Fruit fly (Drosophila melanogaster) whole organism, embryonic: ENCODE results near the gene alphaTub67C.

Experiments
- Atf6 ChIP-seq: fragments of 200-800 bp; sonication (Bioruptor generic); IDR thresholded peaks from 2 replicates; pipeline ENCODE4 v1.3.6; 2022; ENCODE audit warnings: missing biosample characterization, missing genetic modification characterization
- CG11093 ChIP-seq: fragments of 200-800 bp; sonication (Bioruptor generic); IDR thresholded peaks from 3 replicates; pipeline ENCODE4 v1.3.6; 2022; ENCODE audit warnings: missing biosample characterization, missing genetic modification characterization
- CG11696 ChIP-seq: fragments of 200-800 bp; sonication (Bioruptor generic); IDR thresholded peaks from 2 replicates; pipeline ENCODE4 v1.3.6; 2022; ENCODE audit warnings: missing biosample characterization, missing genetic modification characterization
- CG12104 ChIP-seq: fragments of 200-800 bp; sonication (Bioruptor generic); optimal IDR thresholded peaks from 3 replicates; lab custom pipeline; 2016; ENCODE audit warnings: missing biosample characterization, missing genetic modification characterization
- CG16779 ChIP-seq: fragments of 200-800 bp; sonication (Bioruptor generic); IDR thresholded peaks from 2 replicates; pipeline ENCODE4 v1.3.6; 2022; ENCODE audit warnings: missing biosample characterization, missing genetic modification characterization
- CG17385 ChIP-seq: fragments of 200-800 bp; sonication (Bioruptor generic); optimal IDR thresholded peaks from 3 replicates; lab custom pipeline; 2018; ENCODE audit warnings: missing biosample characterization, mild to moderate bottlenecking, missing genetic modification characterization
- CG31441 ChIP-seq: fragments of 200-800 bp; sonication (Bioruptor generic); IDR thresholded peaks from 2 replicates; pipeline ENCODE4 v1.3.6; 2022; ENCODE audit warnings: missing biosample characterization, missing genetic modification characterization
- CG3163 ChIP-seq: fragments of 200-800 bp; sonication (Bioruptor generic); optimal IDR thresholded peaks from 3 replicates; lab custom pipeline; 2016; ENCODE audit warnings: missing biosample characterization, missing genetic modification characterization
- CG34376 ChIP-seq: fragments of 200-800 bp; sonication (Bioruptor generic); optimal IDR thresholded peaks from 2 replicates; lab custom pipeline; 2018; ENCODE audit warnings: missing biosample characterization, mild to moderate bottlenecking, missing genetic modification characterization
- CG3847 ChIP-seq: fragments of 200-800 bp; sonication (Bioruptor generic); IDR thresholded peaks from 2 replicates; pipeline ENCODE4 v1.3.6; 2022; ENCODE audit warnings: missing biosample characterization, missing genetic modification characterization
- CG4282 ChIP-seq: fragments of 200-800 bp; sonication (Bioruptor generic); optimal IDR thresholded peaks from 2 replicates; lab custom pipeline; 2016; ENCODE audit warnings: missing biosample characterization, missing genetic modification characterization
- CG4424 ChIP-seq: fragments of 200-800 bp; sonication (Bioruptor generic); optimal IDR thresholded peaks from 3 replicates; lab custom pipeline; 2016; ENCODE audit warnings: missing biosample characterization, missing genetic modification characterization
- CG4707 ChIP-seq: fragments of 200-800 bp; sonication (Bioruptor generic); optimal IDR thresholded peaks from 2 replicates; lab custom pipeline; 2018; ENCODE audit warnings: missing biosample characterization, mild to moderate bottlenecking, missing genetic modification characterization, moderate library complexity
- CG6254 ChIP-seq: fragments of 200-800 bp; sonication (Bioruptor generic); optimal IDR thresholded peaks from 3 replicates; lab custom pipeline; 2017; ENCODE audit warnings: mild to moderate bottlenecking, missing biosample characterization, missing genetic modification reagents, missing genetic modification characterization
- CG7357 ChIP-seq: fragments of 200-800 bp; sonication (Bioruptor generic); IDR thresholded peaks from 3 replicates; pipeline ENCODE4 v1.3.6; 2022; ENCODE audit warnings: missing biosample characterization, missing genetic modification characterization
- CG7786 ChIP-seq: fragments of 200-800 bp; sonication (Bioruptor generic); optimal IDR thresholded peaks from 2 replicates; lab custom pipeline; 2016; ENCODE audit warnings: missing biosample characterization, missing genetic modification characterization
- CG8281 ChIP-seq: fragments of 200-800 bp; sonication (Bioruptor generic); optimal IDR thresholded peaks from 2 replicates; lab custom pipeline; 2018; ENCODE audit warnings: missing biosample characterization, mild to moderate bottlenecking, missing genetic modification characterization, moderate library complexity
- CG9876 ChIP-seq: fragments of 200-800 bp; sonication (Bioruptor generic); optimal IDR thresholded peaks from 2 replicates; lab custom pipeline; 2016; ENCODE audit warnings: missing biosample characterization, missing genetic modification characterization
- Camta ChIP-seq: fragments of 200-800 bp; sonication (Bioruptor generic); optimal IDR thresholded peaks from 2 replicates; lab custom pipeline; 2016; ENCODE audit warnings: missing biosample characterization, missing genetic modification characterization
- D19B ChIP-seq: fragments of 200-800 bp; sonication (Bioruptor generic); optimal IDR thresholded peaks from 2 replicates; lab custom pipeline; 2017; ENCODE audit warnings: missing biosample characterization, mild to moderate bottlenecking, missing genetic modification characterization
- Dad ChIP-seq: fragments of 200-800 bp; sonication (Bioruptor generic); optimal IDR thresholded peaks from 3 replicates; lab custom pipeline; 2016; ENCODE audit warnings: missing biosample characterization, missing genetic modification characterization
- Deaf1 ChIP-seq: fragments of 200-800 bp; optimal IDR thresholded peaks from 3 replicates; lab custom pipeline; 2019; ENCODE audit warnings: missing biosample characterization, mild to moderate bottlenecking, missing genetic modification characterization, moderate library complexity
- Dip3 ChIP-seq: fragments of 200-800 bp; sonication (Bioruptor generic); optimal IDR thresholded peaks from 3 replicates; lab custom pipeline; 2016; ENCODE audit warnings: missing biosample characterization, missing genetic modification characterization
- ERR ChIP-seq: fragments of 200-800 bp; sonication (Bioruptor generic); optimal IDR thresholded peaks from 2 replicates; lab custom pipeline; 2016; ENCODE audit warnings: missing biosample characterization, missing genetic modification characterization
- Ets65A ChIP-seq: fragments of 200-800 bp; sonication (Bioruptor generic); peaks from one replicate; lab custom pipeline; 2016; ENCODE audit warnings: missing biosample characterization, missing genetic modification characterization
- Ets97D ChIP-seq: fragments of 200-800 bp; sonication (Bioruptor generic); optimal IDR thresholded peaks from 3 replicates; lab custom pipeline; 2016; ENCODE audit warnings: missing biosample characterization, missing genetic modification characterization
- HLH3B ChIP-seq: fragments of 200-800 bp; sonication (Bioruptor generic); IDR thresholded peaks from 2 replicates; pipeline ENCODE4 v1.3.6; 2022; ENCODE audit warnings: missing biosample characterization, missing genetic modification characterization
- HLHmδ ChIP-seq: fragments of 200-800 bp; sonication (Bioruptor generic); optimal IDR thresholded peaks from 2 replicates; lab custom pipeline; 2018; ENCODE audit warnings: missing biosample characterization, mild to moderate bottlenecking, missing genetic modification characterization, moderate library complexity
- Nf-YB ChIP-seq: fragments of 200-800 bp; sonication (Bioruptor generic); optimal IDR thresholded peaks from 3 replicates; lab custom pipeline; 2019; ENCODE audit warnings: missing biosample characterization, mild to moderate bottlenecking, missing genetic modification characterization, moderate library complexity
- Oli ChIP-seq: fragments of 200-800 bp; sonication (Bioruptor generic); optimal IDR thresholded peaks from 2 replicates; lab custom pipeline; 2018; ENCODE audit warnings: missing biosample characterization, mild to moderate bottlenecking, missing genetic modification characterization, moderate library complexity
- Poxn ChIP-seq: fragments of 200-800 bp; sonication (Bioruptor generic); IDR thresholded peaks from 2 replicates; pipeline ENCODE4 v1.3.6; 2022; ENCODE audit warnings: missing biosample characterization, missing genetic modification characterization
- abd-A ChIP-seq: fragments of 200-800 bp; sonication (Bioruptor generic); optimal IDR thresholded peaks from 3 replicates; lab custom pipeline; 2019; ENCODE audit warnings: missing biosample characterization, mild to moderate bottlenecking, missing genetic modification characterization, moderate library complexity
- ac ChIP-seq: fragments of 200-800 bp; sonication (Bioruptor generic); optimal IDR thresholded peaks from 3 replicates; lab custom pipeline; 2017; ENCODE audit warnings: missing biosample characterization, mild to moderate bottlenecking, missing genetic modification characterization
- amos ChIP-seq: fragments of 200-800 bp; sonication (Bioruptor generic); IDR thresholded peaks from 2 replicates; pipeline ENCODE4 v1.3.6; 2022; ENCODE audit warnings: missing biosample characterization, missing genetic modification characterization; ENCODE audit not compliant: partially characterized antibody
- btn ChIP-seq: fragments of 200-800 bp; sonication (Bioruptor generic); optimal IDR thresholded peaks from 2 replicates; lab custom pipeline; 2016; ENCODE audit warnings: missing biosample characterization, missing genetic modification characterization
- crc ChIP-seq: fragments of 200-800 bp; sonication (Bioruptor generic); optimal IDR thresholded peaks from 2 replicates; lab custom pipeline; 2016; ENCODE audit warnings: missing biosample characterization, missing genetic modification characterization
- cwo ChIP-seq: fragments of 200-800 bp; sonication (Bioruptor generic); optimal IDR thresholded peaks from 3 replicates; lab custom pipeline; 2017; ENCODE audit warnings: missing biosample characterization, missing genetic modification characterization, mild to moderate bottlenecking, moderate library complexity, missing genetic modification reagents
- disco-r ChIP-seq: fragments of 200-800 bp; sonication (Bioruptor generic); optimal IDR thresholded peaks from 2 replicates; lab custom pipeline; 2016; ENCODE audit warnings: missing biosample characterization, missing genetic modification characterization
- dmrt99B ChIP-seq: fragments of 200-800 bp; sonication (Bioruptor generic); optimal IDR thresholded peaks from 2 replicates; lab custom pipeline; 2018; ENCODE audit warnings: missing biosample characterization, mild to moderate bottlenecking, missing genetic modification characterization, moderate library complexity
- dysf ChIP-seq: fragments of 200-800 bp; sonication (Bioruptor generic); IDR thresholded peaks from 3 replicates; pipeline ENCODE4 v1.3.6; 2022; ENCODE audit warnings: missing biosample characterization, missing genetic modification characterization
- hb ChIP-seq: fragments of 200-800 bp; sonication (Bioruptor generic); IDR thresholded peaks from 3 replicates; pipeline ENCODE4 v1.3.6; 2022; ENCODE audit warnings: missing biosample characterization, missing genetic modification characterization; ENCODE audit not compliant: partially characterized antibody
- jigr1 ChIP-seq: fragments of 200-800 bp; sonication (Bioruptor generic); IDR thresholded peaks from 3 replicates; pipeline ENCODE4 v1.3.6; 2022; ENCODE audit warnings: missing biosample characterization, missing genetic modification characterization
- luna ChIP-seq: fragments of 200-800 bp; sonication (Bioruptor generic); optimal IDR thresholded peaks from 2 replicates; lab custom pipeline; 2016; ENCODE audit warnings: missing biosample characterization, missing genetic modification characterization
- otp ChIP-seq: fragments of 200-800 bp; sonication (Bioruptor generic); IDR thresholded peaks from 3 replicates; pipeline ENCODE4, ENCODE4 v1.3.6; 2022; ENCODE audit warnings: missing biosample characterization, missing genetic modification characterization
- pan ChIP-seq, 4 experiments: fragments of >200 bp in 3 of 4; fragments of 200-800 bp in 1 of 4; sonication (Bioruptor generic) in 1 of 4; optimal IDR thresholded peaks in 3 of 4; IDR thresholded peaks in 1 of 4; 2 replicates each; pipeline versions ENCODE4 v1.3.6 to Lab custom; 2017 to 2022; ENCODE audit warnings: missing biosample characterization in 2 of 4, missing genetic modification characterization in 2 of 4, mixed read lengths in 1 of 4
- pho ChIP-seq: fragments of 200-800 bp; sonication (Bioruptor generic); optimal IDR thresholded peaks from 2 replicates; lab custom pipeline; 2016; ENCODE audit warnings: missing biosample characterization, missing genetic modification characterization
- rib ChIP-seq: fragments of 200-800 bp; sonication (Bioruptor generic); IDR thresholded peaks from 2 replicates; pipeline ENCODE4 v1.3.6; 2022; ENCODE audit warnings: missing biosample characterization, missing genetic modification characterization
- salm ChIP-seq: fragments of 200-800 bp; sonication (Bioruptor generic); optimal IDR thresholded peaks from 2 replicates; lab custom pipeline; 2018; ENCODE audit warnings: missing biosample characterization, mild to moderate bottlenecking, missing genetic modification characterization
- vvl ChIP-seq: fragments of 200-800 bp; sonication (Bioruptor generic); IDR thresholded peaks from 2 replicates; pipeline ENCODE4 v1.3.6; 2022; ENCODE audit warnings: missing biosample characterization, missing genetic modification characterization
- zf30C ChIP-seq: fragments of 200-800 bp; sonication (Bioruptor generic); optimal IDR thresholded peaks from 3 replicates; lab custom pipeline; 2018; ENCODE audit warnings: missing biosample characterization, mild to moderate bottlenecking, missing genetic modification characterization

The alphaTub67C gene

DNA sequence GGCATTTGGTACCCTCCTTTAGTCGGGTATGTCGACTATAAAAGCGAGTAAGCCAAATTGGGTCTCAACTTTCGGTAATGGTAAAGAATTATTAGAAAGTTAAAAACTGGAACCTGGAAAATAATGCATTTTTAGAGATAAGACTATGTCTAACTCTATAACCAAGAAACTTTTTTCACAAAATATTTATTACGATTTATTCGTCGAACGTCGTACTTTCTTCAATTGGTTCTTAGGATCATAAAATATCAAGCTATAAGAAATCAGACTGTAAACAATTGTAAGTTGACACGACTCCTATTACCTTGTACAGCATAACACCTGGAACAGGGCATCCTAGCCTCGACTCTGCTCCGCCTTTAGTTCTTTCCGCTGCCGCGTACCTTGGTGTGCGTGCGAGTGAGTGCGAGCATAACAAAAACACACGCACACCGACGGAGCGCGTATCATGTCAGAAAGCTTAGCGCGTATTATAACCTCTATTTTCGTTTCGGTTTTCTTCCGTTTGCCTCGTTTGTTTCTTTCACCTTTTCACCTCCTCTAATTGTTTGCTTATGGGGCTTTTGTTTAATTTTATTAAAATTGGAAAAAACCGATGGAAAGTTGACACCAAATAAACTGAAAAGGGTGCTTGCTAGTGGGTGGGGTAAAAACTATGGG lies 12.0 kb downstream of the alphaTub67C start (continued):
- TF ChIP-seq luna (GFP tag; lab: Kevin White, UChicago) (peak; percentile 90), abd-A (tag; lab: Kevin White, UChicago) (peak; percentile 59), CG7357 (GFP tag; lab: Robert Waterston, UW) (peak; percentile 84; the same call in 2 of the 3 replicates), zf30C (no peak), hb (GFP tag; lab: Robert Waterston, UW) (no peak), CG11093 (GFP tag; lab: Robert Waterston, UW) (peak; percentile 88), CG17385 (GFP tag; lab: Kevin White, UChicago) (peak; percentile 93), CG4424 (GFP tag; lab: Kevin White, UChicago) (peak; percentile 97), CG4282 (GFP tag; lab: Kevin White, UChicago) (peak; percentile 83), CG6254 (GFP tag; lab: Kevin White, UChicago) (peak; percentile 83), rib (GFP tag; lab: Robert Waterston, UW) (peak; percentile 77), dmrt99B (peak; percentile 97), Atf6 (GFP tag; lab: Robert Waterston, UW) (peak; percentile 94), Ets97D (GFP tag; lab: Kevin White, UChicago) (peak; percentile 80), D19B (GFP tag; lab: Kevin White, UChicago) (peak; percentile 99), CG12104 (GFP tag; lab: Kevin White, UChicago) (peak; percentile 98), pan (optimal IDR thresholded peaks at IDR 0.05; lab: Kevin White, UChicago) (no peak), pan (GFP tag; optimal IDR thresholded peaks at IDR 0.05 in 1 of 2, IDR thresholded peaks at IDR 0.05 in 1 of 2) (peak; percentile 27 to 83), CG34376 (GFP tag; lab: Kevin White, UChicago) (peak; percentile 94), HLH3B (GFP tag; lab: Robert Waterston, UW) (peak; percentile 88; the same call in 1 of the 2 replicates), salm (tag; lab: Kevin White, UChicago) (peak; percentile 81), CG11696 (GFP tag; lab: Robert Waterston, UW) (no peak), Oli (peak; percentile 98), HLHmδ (GFP tag; lab: Kevin White, UChicago) (no peak), Camta (GFP tag; lab: Kevin White, UChicago) (peak; percentile 96), Nf-YB (GFP tag; lab: Kevin White, UChicago) (peak; percentile 83), btn (GFP tag; lab: Kevin White, UChicago) (peak; percentile 90), otp (peak; percentile 69; the same call in 1 of the 3 replicates), ERR (GFP tag; lab: Kevin White, UChicago) (peak; percentile 93), CG9876 (GFP tag; lab: Kevin White, UChicago) (peak; percentile 95), vvl (GFP tag; lab: Robert Waterston, UW) (peak; percentile 84), Ets65A (GFP tag; lab: Kevin White, UChicago) (peak; percentile 100), amos (GFP tag; lab: Robert Waterston, UW) (no peak), CG3163 (GFP tag; lab: Kevin White, UChicago) (peak; percentile 79), CG7786 (GFP tag; lab: Kevin White, UChicago) (peak; percentile 97), Dip3 (GFP tag; lab: Kevin White, UChicago) (peak; percentile 96), CG4707 (peak; percentile 63), Deaf1 (tag; lab: Kevin White, UChicago) (peak; percentile 81), pho (GFP tag; lab: Kevin White, UChicago) (peak; percentile 98), CG16779 (GFP tag; lab: Robert Waterston, UW) (peak; percentile 59; the same call in 1 of the 2 replicates), CG3847 (peak; percentile 92), CG31441 (GFP tag; lab: Robert Waterston, UW) (peak; percentile 90), disco-r (GFP tag; lab: Kevin White, UChicago) (peak; percentile 95), cwo (GFP tag; lab: Kevin White, UChicago) (peak; percentile 97), dysf (GFP tag; lab: Robert Waterston, UW) (peak; percentile 96), Poxn (GFP tag; lab: Robert Waterston, UW) (peak; percentile 75), jigr1 (peak; percentile 82; the same call in 2 of the 3 replicates), crc (GFP tag; lab: Kevin White, UChicago) (peak; percentile 93), CG8281 (tag; lab: Kevin White, UChicago) (peak; percentile 85), ac (no peak), Dad (peak; percentile 97)
